Fruit fly (Drosophila melanogaster) whole organism, embryonic: ENCODE data around the gene VhaSFD.
A peak's percentile ranks its signal among the peaks of the same experiment; 100 is the strongest.

Experiments used
- Bteb2 ChIP-seq: fragments of 200-800 bp; sonication (Bioruptor generic); optimal IDR thresholded peaks from 2 replicates; lab custom pipeline; 2016; ENCODE audit warnings: missing biosample characterization, missing genetic modification characterization
- C15 ChIP-seq: fragments of 200-800 bp; sonication (Bioruptor generic); IDR thresholded peaks from 3 replicates; pipeline ENCODE4 v1.3.6; 2022; ENCODE audit warnings: missing biosample characterization, missing genetic modification characterization
- CG10366 ChIP-seq: fragments of 200-800 bp; sonication (Bioruptor generic); IDR thresholded peaks from 2 replicates; pipeline ENCODE4 v1.3.6; 2022; ENCODE audit warnings: missing biosample characterization, missing genetic modification characterization
- CG11723 ChIP-seq: fragments of 200-800 bp; sonication (Bioruptor generic); optimal IDR thresholded peaks from 2 replicates; lab custom pipeline; 2017; ENCODE audit warnings: missing biosample characterization, mild to moderate bottlenecking, missing genetic modification characterization
- CG12219 ChIP-seq: fragments of 200-800 bp; sonication (Bioruptor generic); optimal IDR thresholded peaks from 3 replicates; lab custom pipeline; 2018; ENCODE audit warnings: missing biosample characterization, mild to moderate bottlenecking, missing genetic modification characterization
- CG13775 ChIP-seq: fragments of 200-800 bp; sonication (Bioruptor generic); optimal IDR thresholded peaks from 3 replicates; lab custom pipeline; 2017; ENCODE audit warnings: missing biosample characterization, mild to moderate bottlenecking, missing genetic modification characterization
- CG3065 ChIP-seq: fragments of 200-800 bp; sonication (Bioruptor generic); optimal IDR thresholded peaks from 2 replicates; lab custom pipeline; 2016; ENCODE audit warnings: missing biosample characterization, missing genetic modification characterization
- CG31224 ChIP-seq: fragments of 200-800 bp; sonication (Bioruptor generic); IDR thresholded peaks from 2 replicates; pipeline ENCODE4 v1.3.6; 2022; ENCODE audit warnings: missing biosample characterization, missing genetic modification characterization
- CG3407 ChIP-seq: fragments of 200-800 bp; sonication (Bioruptor generic); optimal IDR thresholded peaks from 2 replicates; lab custom pipeline; 2018; ENCODE audit warnings: missing biosample characterization, mild to moderate bottlenecking, missing genetic modification characterization
- CG34224 ChIP-seq: fragments of 200-800 bp; sonication (Bioruptor generic); IDR thresholded peaks from 3 replicates; pipeline ENCODE4 v1.3.6; 2022; ENCODE audit warnings: missing biosample characterization, missing genetic modification characterization; ENCODE audit not compliant: partially characterized antibody
- CG3995 ChIP-seq: fragments of 200-800 bp; sonication (Bioruptor generic); optimal IDR thresholded peaks from 3 replicates; lab custom pipeline; 2016; ENCODE audit warnings: missing biosample characterization, missing genetic modification characterization
- CG7556 ChIP-seq: fragments of 200-800 bp; sonication (Bioruptor generic); optimal IDR thresholded peaks from 2 replicates; lab custom pipeline; 2017; ENCODE audit warnings: missing biosample characterization, mild to moderate bottlenecking, missing genetic modification characterization
- CG9215 ChIP-seq: fragments of 200-800 bp; sonication (Bioruptor generic); IDR thresholded peaks from 2 replicates; pipeline ENCODE4 v1.3.6; 2022; ENCODE audit warnings: missing biosample characterization, missing genetic modification characterization
- CG9727 ChIP-seq: fragments of 200-800 bp; sonication (Bioruptor generic); optimal IDR thresholded peaks from 3 replicates; lab custom pipeline; 2017; ENCODE audit warnings: missing biosample characterization, mild to moderate bottlenecking, missing genetic modification characterization
- CG9876 ChIP-seq: fragments of 200-800 bp; sonication (Bioruptor generic); optimal IDR thresholded peaks from 2 replicates; lab custom pipeline; 2016; ENCODE audit warnings: missing biosample characterization, missing genetic modification characterization
- Camta ChIP-seq: fragments of 200-800 bp; sonication (Bioruptor generic); optimal IDR thresholded peaks from 2 replicates; lab custom pipeline; 2016; ENCODE audit warnings: missing biosample characterization, missing genetic modification characterization
- Deaf1 ChIP-seq: fragments of 200-800 bp; optimal IDR thresholded peaks from 3 replicates; lab custom pipeline; 2019; ENCODE audit warnings: missing biosample characterization, mild to moderate bottlenecking, missing genetic modification characterization, moderate library complexity
- Dll ChIP-seq: fragments of 200-800 bp; sonication (Bioruptor generic); IDR thresholded peaks from 4 replicates; pipeline ENCODE4 v1.3.6; 2022; ENCODE audit warnings: missing biosample characterization, missing genetic modification characterization; ENCODE audit not compliant: partially characterized antibody
- Fer2 ChIP-seq: fragments of 200-800 bp; sonication (Bioruptor generic); optimal IDR thresholded peaks from 2 replicates; lab custom pipeline; 2018; ENCODE audit warnings: missing biosample characterization, mild to moderate bottlenecking, missing genetic modification characterization, moderate library complexity
- HLH4C ChIP-seq: fragments of 200-800 bp; sonication (Bioruptor generic); IDR thresholded peaks from 3 replicates; pipeline ENCODE4 v1.3.6; 2022; ENCODE audit warnings: missing biosample characterization, missing genetic modification characterization; ENCODE audit not compliant: partially characterized antibody
- Hand ChIP-seq: fragments of 200-800 bp; sonication (Bioruptor generic); optimal IDR thresholded peaks from 2 replicates; lab custom pipeline; 2017; ENCODE audit warnings: mild to moderate bottlenecking, missing biosample characterization, missing genetic modification reagents, missing genetic modification characterization
- Max ChIP-seq: fragments of 200-800 bp; sonication (Bioruptor generic); optimal IDR thresholded peaks from 2 replicates; lab custom pipeline; 2016; ENCODE audit warnings: missing biosample characterization, mild to moderate bottlenecking, missing genetic modification characterization
- Nf-YB ChIP-seq: fragments of 200-800 bp; sonication (Bioruptor generic); optimal IDR thresholded peaks from 3 replicates; lab custom pipeline; 2019; ENCODE audit warnings: missing biosample characterization, mild to moderate bottlenecking, missing genetic modification characterization, moderate library complexity
- PHDP ChIP-seq: fragments of 200-800 bp; sonication (Bioruptor generic); optimal IDR thresholded peaks from 3 replicates; lab custom pipeline; 2018; ENCODE audit warnings: missing biosample characterization, mild to moderate bottlenecking, missing genetic modification characterization, moderate library complexity
- Scr ChIP-seq: fragments of 200-800 bp; sonication (Bioruptor generic); IDR thresholded peaks from 2 replicates; pipeline ENCODE4 v1.3.6; 2022; ENCODE audit warnings: missing biosample characterization, missing genetic modification characterization; ENCODE audit not compliant: partially characterized antibody
- Sin3A ChIP-seq: fragments of >200 bp; optimal IDR thresholded peaks from 2 replicates; lab custom pipeline; 2018
- TFAM ChIP-seq: fragments of 200-800 bp; sonication (Bioruptor generic); optimal IDR thresholded peaks from 2 replicates; lab custom pipeline; 2017; ENCODE audit warnings: missing biosample characterization, missing genetic modification characterization, inconsistent platforms
- Usf ChIP-seq: fragments of 200-800 bp; sonication (Bioruptor generic); optimal IDR thresholded peaks from 2 replicates; lab custom pipeline; 2017; ENCODE audit warnings: missing genotype, missing biosample characterization, missing genetic modification characterization
- abd-A ChIP-seq: fragments of 200-800 bp; sonication (Bioruptor generic); optimal IDR thresholded peaks from 3 replicates; lab custom pipeline; 2019; ENCODE audit warnings: missing biosample characterization, mild to moderate bottlenecking, missing genetic modification characterization, moderate library complexity
- az2 ChIP-seq: fragments of 200-800 bp; sonication (Bioruptor generic); optimal IDR thresholded peaks from 3 replicates; lab custom pipeline; 2016; ENCODE audit warnings: missing biosample characterization, missing genetic modification characterization
- cad ChIP-seq: fragments of >200 bp; optimal IDR thresholded peaks from 2 replicates; lab custom pipeline; 2017; ENCODE audit warnings: missing biosample characterization, missing genetic modification characterization
- croc ChIP-seq: fragments of 200-800 bp; sonication (Bioruptor generic); conservative IDR thresholded peaks from 3 replicates; pipeline ENCODE4 v1.3.6; 2022; ENCODE audit warnings: missing biosample characterization, missing genetic modification characterization
- cwo ChIP-seq: fragments of 200-800 bp; sonication (Bioruptor generic); optimal IDR thresholded peaks from 3 replicates; lab custom pipeline; 2017; ENCODE audit warnings: missing biosample characterization, missing genetic modification characterization, mild to moderate bottlenecking, moderate library complexity, missing genetic modification reagents
- danr ChIP-seq: fragments of 200-800 bp; sonication (Bioruptor generic); IDR thresholded peaks from 2 replicates; pipeline ENCODE4 v1.3.6; 2022; ENCODE audit warnings: missing biosample characterization, missing genetic modification characterization
- ems ChIP-seq: fragments of 200-800 bp; sonication (Bioruptor generic); optimal IDR thresholded peaks from 3 replicates; lab custom pipeline; 2016; ENCODE audit warnings: missing biosample characterization, missing genetic modification characterization
- eve ChIP-seq, 2 experiments: fragments of >200 bp; optimal IDR thresholded peaks; 2 replicates each; lab custom pipeline; 2017; ENCODE audit warnings: missing biosample characterization in 2 of 2, missing genetic modification characterization in 2 of 2
- fd102C ChIP-seq: fragments of 200-800 bp; sonication (Bioruptor generic); optimal IDR thresholded peaks from 2 replicates; lab custom pipeline; 2018; ENCODE audit warnings: missing biosample characterization, mild to moderate bottlenecking, missing genetic modification characterization, moderate library complexity
- fu2 ChIP-seq: fragments of 200-800 bp; sonication (Bioruptor generic); optimal IDR thresholded peaks from 2 replicates; lab custom pipeline; 2016; ENCODE audit warnings: missing biosample characterization, missing genetic modification characterization
- kah ChIP-seq: fragments of 200-800 bp; sonication (Bioruptor generic); optimal IDR thresholded peaks from 2 replicates; lab custom pipeline; 2018; ENCODE audit warnings: missing biosample characterization, mild to moderate bottlenecking, missing genetic modification characterization
- peb ChIP-seq: fragments of 200-800 bp; sonication (Bioruptor generic); IDR thresholded peaks from 2 replicates; pipeline ENCODE4 v1.3.6; 2022; ENCODE audit warnings: missing biosample characterization, missing genetic modification characterization
- phol ChIP-seq: fragments of 200-800 bp; sonication (Bioruptor generic); optimal IDR thresholded peaks from 3 replicates; lab custom pipeline; 2018; ENCODE audit warnings: missing biosample characterization, mild to moderate bottlenecking, missing genetic modification characterization, moderate library complexity
- sc ChIP-seq, 3 experiments: fragments of >200 bp in 2 of 3; fragments of 200-800 bp in 1 of 3; sonication (Bioruptor generic) in 1 of 3; optimal IDR thresholded peaks; 2 replicates in 2 of 3; 3 replicates in 1 of 3; lab custom pipeline; 2017; ENCODE audit warnings: mild to moderate bottlenecking in 1 of 3, missing biosample characterization in 1 of 3, missing genetic modification characterization in 1 of 3, missing genetic modification reagents in 1 of 3
- sens ChIP-seq: fragments of 200-800 bp; sonication (Bioruptor generic); peaks from one replicate; lab custom pipeline; 2016; ENCODE audit warnings: missing biosample characterization, missing genetic modification characterization
- slbo ChIP-seq: fragments of 200-800 bp; sonication (Bioruptor generic); IDR thresholded peaks from 2 replicates; pipeline ENCODE4 v1.3.6; 2022; ENCODE audit warnings: missing biosample characterization, missing genetic modification characterization
- sr ChIP-seq: fragments of 200-800 bp; sonication (Bioruptor generic); IDR thresholded peaks from 3 replicates; pipeline ENCODE4 v1.3.6; 2022; ENCODE audit warnings: missing biosample characterization, missing genetic modification characterization
- tap ChIP-seq: fragments of 200-800 bp; optimal IDR thresholded peaks from 3 replicates; lab custom pipeline; 2019; ENCODE audit warnings: missing biosample characterization, mild to moderate bottlenecking, missing genetic modification characterization, moderate library complexity
- usp ChIP-seq: fragments of >200 bp; optimal IDR thresholded peaks from 2 replicates; lab custom pipeline; 2017; ENCODE audit warnings: missing biosample characterization, missing genetic modification characterization
- wor ChIP-seq: fragments of 200-800 bp; sonication (Bioruptor generic); IDR thresholded peaks from 2 replicates; pipeline ENCODE4 v1.3.6; 2022; ENCODE audit warnings: missing biosample characterization, missing genetic modification characterization

Gene VhaSFD

dm6 chr2L:16720707-16721700 lies 6.6 kb downstream of the VhaSFD start (continued):
- peak; percentile 79 for TF ChIP-seq az2
- TF ChIP-seq usp (GFP tag; lab: Kevin White, UChicago): no peak
- TF ChIP-seq CG7556 (GFP tag; lab: Kevin White, UChicago): peak; percentile 91
- peak; percentile 78 for TF ChIP-seq ems (GFP tag; lab: Kevin White, UChicago)
- peak; percentile 95 for TF ChIP-seq slbo (GFP tag; lab: Robert Waterston, UW)
- peak; percentile 81 for TF ChIP-seq danr
- no peak for TF ChIP-seq CG9876
- TF ChIP-seq Camta (GFP tag; lab: Kevin White, UChicago): peak; percentile 72
- peak in 1 of 2 experiments; percentile 97 for TF ChIP-seq eve (GFP tag; optimal IDR thresholded peaks at IDR 0.05; lab: Kevin White, UChicago)
- TF ChIP-seq abd-A (tag; lab: Kevin White, UChicago): no peak
- no peak for TF ChIP-seq Dll (GFP tag; lab: Robert Waterston, UW)
- 0 out of 3 replicates have a peak, but pooled peaks have one; percentile 17 for TF ChIP-seq HLH4C (GFP tag; lab: Robert Waterston, UW)
- TF ChIP-seq CG11723 (GFP tag; lab: Kevin White, UChicago): peak; percentile 84
- TF ChIP-seq Deaf1 (tag; lab: Kevin White, UChicago): peak; percentile 29
- peak; percentile 77 for TF ChIP-seq CG13775 (GFP tag; lab: Kevin White, UChicago)
- TF ChIP-seq cad (GFP tag; lab: Kevin White, UChicago): no peak
- TF ChIP-seq tap (tag; lab: Kevin White, UChicago): peak; percentile 93
- TF ChIP-seq peb: peak; percentile 90
- TF ChIP-seq CG34224: no peak
- peak; percentile 81 for TF ChIP-seq CG3407 (GFP tag; lab: Kevin White, UChicago)
- peak; percentile 82 for TF ChIP-seq PHDP
- no peak for TF ChIP-seq Sin3A (lab: Kevin White, UChicago)
- peak; percentile 75 for TF ChIP-seq Bteb2 (GFP tag; lab: Kevin White, UChicago)
- TF ChIP-seq C15: peak; percentile 90; the same call in 2 of the 3 replicates
- peak; percentile 57 for TF ChIP-seq fd102C
- peak; percentile 68 for TF ChIP-seq CG12219 (GFP tag; lab: Kevin White, UChicago)
- peak; percentile 64 for TF ChIP-seq TFAM (GFP tag; lab: Kevin White, UChicago)
- TF ChIP-seq CG10366: peak; percentile 95
- no peak for TF ChIP-seq sc (optimal IDR thresholded peaks at IDR 0.05; lab: Kevin White, UChicago)
- TF ChIP-seq sc (GFP tag; optimal IDR thresholded peaks at IDR 0.05; lab: Kevin White, UChicago): peak; percentile 74
- TF ChIP-seq CG31224: peak; percentile 88
- peak; percentile 74; the same call in 2 of the 3 replicates for TF ChIP-seq sr (GFP tag; lab: Robert Waterston, UW)
- TF ChIP-seq Fer2 (tag; lab: Kevin White, UChicago): peak; percentile 78
- peak; percentile 36 for TF ChIP-seq Usf (GFP tag; lab: Kevin White, UChicago)
- peak; percentile 78 for TF ChIP-seq CG3065
- TF ChIP-seq phol (tag; lab: Kevin White, UChicago): peak; percentile 94
- TF ChIP-seq Nf-YB (GFP tag; lab: Kevin White, UChicago): peak; percentile 60
- peak; percentile 88 for TF ChIP-seq croc (GFP tag; lab: Robert Waterston, UW)
- TF ChIP-seq fu2: peak; percentile 46
- TF ChIP-seq wor (GFP tag; lab: Robert Waterston, UW): peak; percentile 90
- peak; percentile 59 for TF ChIP-seq CG3995 (GFP tag; lab: Kevin White, UChicago)
- peak; percentile 98 for TF ChIP-seq sens (GFP tag; lab: Kevin White, UChicago)
- TF ChIP-seq cwo (GFP tag; lab: Kevin White, UChicago): peak; percentile 86
- TF ChIP-seq CG9215 (GFP tag; lab: Robert Waterston, UW): peak; percentile 89
- TF ChIP-seq CG9727 (GFP tag; lab: Kevin White, UChicago): peak; percentile 97
- TF ChIP-seq Scr: no peak
- peak; percentile 77 for TF ChIP-seq Hand (GFP tag; lab: Kevin White, UChicago)
- peak; percentile 92 for TF ChIP-seq Max
- peak; percentile 78 for TF ChIP-seq kah (GFP tag; lab: Kevin White, UChicago)
